Worm (Caenorhabditis elegans): Measurements from ENCODE around the gene mtss-1.
A peak's percentile ranks its signal among the peaks of the same experiment; 100 is the strongest.

The mtss-1 gene

ce11 chrIII:8801864-8802818 lies 34.0 kb downstream of the mtss-1 start:
- TF ChIP-seq sea-1 (GFP tag; conservative IDR thresholded peaks at IDR 0.05) (no peak), tbx-11 (GFP tag; IDR thresholded peaks at IDR 0.05) (no peak), F13C5.2 (tag; optimal IDR thresholded peaks at IDR 0.05) (no peak), pes-1 (GFP tag; IDR thresholded peaks at IDR 0.05) (peak; percentile 61), aly-1 (tag; optimal IDR thresholded peaks at IDR 0.05) (peak; percentile 56), hmg-4 (GFP tag; optimal IDR thresholded peaks at IDR 0.05) (peak; percentile 85), flt-1 (GFP tag; IDR thresholded peaks at IDR 0.05) (peak; percentile 51), ceh-36 (tag; optimal IDR thresholded peaks at IDR 0.05) (no peak), tbx-37 (GFP tag; conservative IDR thresholded peaks at IDR 0.05) (0 out of 2 replicates have a peak, but pooled peaks have one; percentile 23), ama-1 (optimal IDR thresholded peaks at IDR 0.05) (no peak), ceh-13 (GFP tag; optimal IDR thresholded peaks at IDR 0.05) (no peak), hnd-1 (tag; optimal IDR thresholded peaks at IDR 0.05) (no peak), tra-4 (tag; optimal IDR thresholded peaks at IDR 0.05) (no peak), B0310.2 (tag; optimal IDR thresholded peaks at IDR 0.05) (no peak), scrt-1 (GFP tag; IDR thresholded peaks at IDR 0.05) (0 out of 2 replicates have a peak, but pooled peaks have one; percentile 15), hmbx-1 (tag; optimal IDR thresholded peaks at IDR 0.05) (no peak), ets-7 (tag; optimal IDR thresholded peaks at IDR 0.05) (no peak)

DNA sequence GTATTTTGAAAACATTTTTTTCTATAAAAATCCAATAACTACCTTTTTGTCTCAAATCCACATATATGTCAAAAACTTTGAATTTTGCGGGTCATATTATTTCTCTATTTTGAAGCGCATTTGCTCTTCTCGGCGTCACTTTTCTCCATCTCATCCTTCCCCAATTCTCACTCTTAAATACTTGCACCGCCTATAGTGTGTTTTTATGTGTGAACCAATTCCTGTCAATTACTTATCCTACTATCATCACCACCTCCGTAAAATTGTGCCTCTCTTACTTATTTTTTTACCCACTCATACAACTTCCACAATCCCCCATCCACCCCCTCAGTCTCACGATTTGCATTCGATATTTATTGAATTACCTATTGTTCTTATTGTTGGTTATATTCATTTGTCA lies 37.7 kb downstream of the mtss-1 start:
- no peak for TF ChIP-seq ceh-13 (GFP tag; optimal IDR thresholded peaks at IDR 0.05)
- TF ChIP-seq ama-1 (optimal IDR thresholded peaks at IDR 0.05) = no peak
- TF ChIP-seq flt-1 (GFP tag; IDR thresholded peaks at IDR 0.05) = no peak

- TF ChIP-seq B0310.2 (tag; optimal IDR thresholded peaks at IDR 0.05) = no peak
- no peak for TF ChIP-seq tbx-11 (GFP tag; IDR thresholded peaks at IDR 0.05)
- TF ChIP-seq tbx-37 (GFP tag; conservative IDR thresholded peaks at IDR 0.05) = no peak
- TF ChIP-seq F13C5.2 (tag; optimal IDR thresholded peaks at IDR 0.05) = no peak
- TF ChIP-seq aly-1 (tag; optimal IDR thresholded peaks at IDR 0.05) = no peak
- TF ChIP-seq ama-1 (optimal IDR thresholded peaks at IDR 0.05) = no peak
- no peak for TF ChIP-seq hmbx-1 (tag; optimal IDR thresholded peaks at IDR 0.05)
- no peak for TF ChIP-seq hmg-4 (GFP tag; optimal IDR thresholded peaks at IDR 0.05)
- no peak for TF ChIP-seq ceh-36 (tag; optimal IDR thresholded peaks at IDR 0.05)
- no peak for TF ChIP-seq pes-1 (GFP tag; IDR thresholded peaks at IDR 0.05)
- TF ChIP-seq scrt-1 (GFP tag; IDR thresholded peaks at IDR 0.05) = no peak
- TF ChIP-seq ceh-13 (GFP tag; optimal IDR thresholded peaks at IDR 0.05) = no peak
- TF ChIP-seq ets-7 (tag; optimal IDR thresholded peaks at IDR 0.05) = no peak
- no peak for TF ChIP-seq sea-1 (GFP tag; conservative IDR thresholded peaks at IDR 0.05)
- no peak for TF ChIP-seq hnd-1 (tag; optimal IDR thresholded peaks at IDR 0.05)
- TF ChIP-seq tra-4 (tag; optimal IDR thresholded peaks at IDR 0.05) = no peak
- no peak for TF ChIP-seq flt-1 (GFP tag; IDR thresholded peaks at IDR 0.05)
Measured at ce11 chrIII:8807246-8807645, 39.1 kb downstream of the mtss-1 start, which contains the start of gene F54F2.7. Gene F54F2.7 (minus strand): TSS chrIII:8807346.

DNA sequence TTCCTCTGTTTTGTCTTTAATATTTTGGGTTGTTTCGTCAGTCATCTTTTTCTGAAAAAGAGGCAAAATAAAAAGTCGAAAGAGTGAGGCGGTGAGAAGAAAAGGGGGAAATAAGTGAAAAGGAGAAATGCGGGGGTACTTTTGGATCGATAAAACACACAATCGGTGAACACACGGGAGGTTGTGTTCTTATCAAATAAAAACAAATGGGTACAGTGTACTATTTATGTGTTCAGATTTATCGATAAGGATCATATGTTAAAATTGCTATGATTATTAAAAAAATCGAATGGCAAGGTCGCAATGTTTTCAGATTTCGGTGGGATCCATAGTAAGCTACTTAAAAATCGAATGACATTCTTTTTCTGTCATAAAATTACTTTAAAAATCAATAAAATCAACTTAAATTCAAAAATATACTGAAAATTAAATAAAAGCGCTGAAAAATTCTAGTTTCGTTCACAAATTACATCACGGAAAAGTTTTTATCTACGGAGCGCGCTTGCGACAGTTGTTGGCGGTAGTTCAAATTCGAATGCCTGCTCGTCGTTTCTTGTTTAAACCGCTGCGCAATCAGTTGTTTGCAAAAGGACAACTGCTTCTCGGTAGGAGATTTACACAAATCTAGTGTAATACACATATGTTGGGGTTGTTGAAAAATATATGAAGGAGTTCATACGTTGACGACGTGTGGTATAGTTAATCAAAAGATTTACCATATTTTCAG lies 41.3 kb downstream of the mtss-1 start, which contains the start of gene prx-19:
Gene prx-19, minus strand, starts transcription at position 51 of the 727 bp plus-strand sequence.
- TF ChIP-seq sea-1 (GFP tag; conservative IDR thresholded peaks at IDR 0.05) (no peak), tbx-37 (GFP tag; conservative IDR thresholded peaks at IDR 0.05) (no peak), hmbx-1 (tag; optimal IDR thresholded peaks at IDR 0.05) (no peak)

- TF ChIP-seq tra-4 (tag; optimal IDR thresholded peaks at IDR 0.05) (no peak), B0310.2 (tag; optimal IDR thresholded peaks at IDR 0.05) (no peak), tbx-37 (GFP tag; conservative IDR thresholded peaks at IDR 0.05) (no peak), F13C5.2 (tag; optimal IDR thresholded peaks at IDR 0.05) (no peak), ceh-13 (GFP tag; optimal IDR thresholded peaks at IDR 0.05) (no peak), hmg-4 (GFP tag; optimal IDR thresholded peaks at IDR 0.05) (no peak), ceh-36 (tag; optimal IDR thresholded peaks at IDR 0.05) (no peak)
Measured at ce11 chrIII:8811111-8811510, 43.0 kb downstream of the mtss-1 start.

DNA sequence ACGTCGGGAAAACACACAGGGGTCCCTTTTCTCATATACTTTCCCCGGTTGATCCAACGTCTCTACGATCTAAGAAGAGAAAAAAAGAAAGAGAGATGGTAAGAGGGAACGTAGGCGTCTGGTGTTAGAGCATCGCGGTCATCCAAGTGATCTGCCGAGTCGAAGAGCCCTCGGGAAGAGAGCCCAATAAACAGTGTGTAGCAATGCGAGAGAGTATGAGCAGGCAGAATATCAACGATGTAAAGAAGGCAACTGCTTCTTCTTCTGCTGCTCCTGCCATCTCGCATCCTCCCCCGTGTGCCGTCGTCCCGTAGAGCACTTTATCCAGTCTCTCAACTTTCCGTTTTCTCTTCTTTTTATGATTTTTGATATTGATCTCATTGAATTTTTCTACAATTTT lies 47.6 kb downstream of the mtss-1 start:
- TF ChIP-seq tbx-11 (GFP tag; IDR thresholded peaks at IDR 0.05) (no peak), ama-1 (optimal IDR thresholded peaks at IDR 0.05) (no peak), F13C5.2 (tag; optimal IDR thresholded peaks at IDR 0.05) (no peak), hnd-1 (tag; optimal IDR thresholded peaks at IDR 0.05) (no peak), hmbx-1 (tag; optimal IDR thresholded peaks at IDR 0.05) (no peak), tbx-37 (GFP tag; conservative IDR thresholded peaks at IDR 0.05) (no peak), ceh-36 (tag; optimal IDR thresholded peaks at IDR 0.05) (no peak), flt-1 (GFP tag; IDR thresholded peaks at IDR 0.05) (no peak), ceh-13 (GFP tag; optimal IDR thresholded peaks at IDR 0.05) (no peak), pes-1 (GFP tag; IDR thresholded peaks at IDR 0.05) (no peak), aly-1 (tag; optimal IDR thresholded peaks at IDR 0.05) (no peak), sea-1 (GFP tag; conservative IDR thresholded peaks at IDR 0.05) (no peak), ets-7 (tag; optimal IDR thresholded peaks at IDR 0.05) (no peak), scrt-1 (GFP tag; IDR thresholded peaks at IDR 0.05) (no peak), hmg-4 (GFP tag; optimal IDR thresholded peaks at IDR 0.05) (no peak), B0310.2 (tag; optimal IDR thresholded peaks at IDR 0.05) (no peak)

ce11 chrIII:8818599-8818998 lies 50.5 kb downstream of the mtss-1 start, which contains the start of gene pat-2:
Gene pat-2 (plus strand): TSS chrIII:8818899.
- TF ChIP-seq F13C5.2 (tag; optimal IDR thresholded peaks at IDR 0.05) = no peak
- no peak for TF ChIP-seq pes-1 (GFP tag; IDR thresholded peaks at IDR 0.05)
- TF ChIP-seq tra-4 (tag; optimal IDR thresholded peaks at IDR 0.05) = no peak
- TF ChIP-seq tbx-37 (GFP tag; conservative IDR thresholded peaks at IDR 0.05) = no peak
- no peak for TF ChIP-seq ets-7 (tag; optimal IDR thresholded peaks at IDR 0.05)
- TF ChIP-seq B0310.2 (tag; optimal IDR thresholded peaks at IDR 0.05) = no peak
- no peak for TF ChIP-seq tbx-11 (GFP tag; IDR thresholded peaks at IDR 0.05)
- TF ChIP-seq hmg-4 (GFP tag; optimal IDR thresholded peaks at IDR 0.05) = no peak
- no peak for TF ChIP-seq aly-1 (tag; optimal IDR thresholded peaks at IDR 0.05)
- no peak for TF ChIP-seq hmbx-1 (tag; optimal IDR thresholded peaks at IDR 0.05)
- TF ChIP-seq ceh-36 (tag; optimal IDR thresholded peaks at IDR 0.05) = no peak
- TF ChIP-seq ceh-13 (GFP tag; optimal IDR thresholded peaks at IDR 0.05) = no peak
- no peak for TF ChIP-seq flt-1 (GFP tag; IDR thresholded peaks at IDR 0.05)

Data from whole organism, early embryonic.